Fruit fly (Drosophila melanogaster) whole organism, embryonic: ENCODE data around the gene SNRPG.

ENCODE experiments used
- Adf1 ChIP-seq: fragments of 200-800 bp; sonication (Bioruptor generic); IDR thresholded peaks from 2 replicates; pipeline ENCODE4 v1.3.6; 2022; ENCODE audit warnings: missing biosample characterization, missing genetic modification characterization
- B-H2 ChIP-seq: fragments of 200-800 bp; sonication (Bioruptor generic); optimal IDR thresholded peaks from 2 replicates; lab custom pipeline; 2018; ENCODE audit warnings: missing biosample characterization, mild to moderate bottlenecking, missing genetic modification characterization
- Bgb ChIP-seq: fragments of 200-800 bp; sonication (Bioruptor generic); IDR thresholded peaks from 2 replicates; pipeline ENCODE4 v1.3.6; 2022; ENCODE audit warnings: missing biosample characterization, missing genetic modification characterization; ENCODE audit not compliant: partially characterized antibody
- Blimp-1 ChIP-seq: fragments of 200-800 bp; sonication (Bioruptor generic); optimal IDR thresholded peaks from 3 replicates; lab custom pipeline; 2018; ENCODE audit warnings: missing biosample characterization, missing genetic modification characterization, mild to moderate bottlenecking, moderate library complexity, missing genetic modification reagents
- C15 ChIP-seq: fragments of 200-800 bp; sonication (Bioruptor generic); IDR thresholded peaks from 3 replicates; pipeline ENCODE4 v1.3.6; 2022; ENCODE audit warnings: missing biosample characterization, missing genetic modification characterization
- CG10959 ChIP-seq: fragments of 200-800 bp; sonication (Bioruptor generic); IDR thresholded peaks from 2 replicates; pipeline ENCODE4 v1.3.6; 2022; ENCODE audit warnings: missing biosample characterization, missing genetic modification characterization
- CG12942 ChIP-seq: fragments of 200-800 bp; sonication (Bioruptor generic); optimal IDR thresholded peaks from 3 replicates; lab custom pipeline; 2016; ENCODE audit warnings: missing biosample characterization, missing genetic modification characterization
- CG30431 ChIP-seq: fragments of 200-800 bp; sonication (Bioruptor generic); optimal IDR thresholded peaks from 2 replicates; lab custom pipeline; 2017; ENCODE audit warnings: missing biosample characterization, missing genetic modification characterization
- CG3163 ChIP-seq: fragments of 200-800 bp; sonication (Bioruptor generic); optimal IDR thresholded peaks from 3 replicates; lab custom pipeline; 2016; ENCODE audit warnings: missing biosample characterization, missing genetic modification characterization
- CG6813 ChIP-seq: fragments of 200-800 bp; sonication (Bioruptor generic); optimal IDR thresholded peaks from 2 replicates; lab custom pipeline; 2017; ENCODE audit warnings: missing biosample characterization, missing genetic modification characterization, mild to moderate bottlenecking, moderate library complexity, missing genetic modification reagents
- CG7271 ChIP-seq: fragments of 200-800 bp; sonication (Bioruptor generic); optimal IDR thresholded peaks from 2 replicates; lab custom pipeline; 2018; ENCODE audit warnings: missing biosample characterization, mild to moderate bottlenecking, missing genetic modification characterization, moderate library complexity
- CG7963 ChIP-seq: fragments of 200-800 bp; sonication (Bioruptor generic); IDR thresholded peaks from 3 replicates; pipeline ENCODE4 v1.3.6; 2022; ENCODE audit warnings: missing biosample characterization, missing genetic modification characterization; ENCODE audit not compliant: partially characterized antibody
- CG8924 ChIP-seq: fragments of 200-800 bp; optimal IDR thresholded peaks from 3 replicates; lab custom pipeline; 2019; ENCODE audit warnings: missing biosample characterization, mild to moderate bottlenecking, missing genetic modification characterization, moderate library complexity
- CG9437 ChIP-seq: fragments of 200-800 bp; sonication (Bioruptor generic); optimal IDR thresholded peaks from 2 replicates; lab custom pipeline; 2018; ENCODE audit warnings: missing biosample characterization, mild to moderate bottlenecking, missing genetic modification characterization
- CkIIα-i1 ChIP-seq: fragments of 200-800 bp; sonication (Bioruptor generic); IDR thresholded peaks from 2 replicates; pipeline ENCODE4 v1.3.6; 2022; ENCODE audit warnings: missing biosample characterization, missing genetic modification characterization
- Fer3 ChIP-seq: fragments of 200-800 bp; sonication (Bioruptor generic); optimal IDR thresholded peaks from 2 replicates; lab custom pipeline; 2018; ENCODE audit warnings: missing biosample characterization, mild to moderate bottlenecking, missing genetic modification characterization, moderate library complexity
- Gsc ChIP-seq: fragments of 200-800 bp; sonication (Bioruptor generic); IDR thresholded peaks from 2 replicates; pipeline ENCODE4 v1.3.6; 2022; ENCODE audit warnings: missing biosample characterization, missing genetic modification characterization
- Hmx ChIP-seq: fragments of 200-800 bp; sonication (Bioruptor generic); optimal IDR thresholded peaks from 2 replicates; lab custom pipeline; 2016; ENCODE audit warnings: missing biosample characterization, missing genetic modification characterization
- Hr39 ChIP-seq: fragments of >200 bp; optimal IDR thresholded peaks from 2 replicates; lab custom pipeline; 2017
- NFAT ChIP-seq: fragments of 200-800 bp; sonication (Bioruptor generic); IDR thresholded peaks from 2 replicates; pipeline ENCODE4 v1.3.6; 2022; ENCODE audit warnings: missing biosample characterization, missing genetic modification characterization
- Nf-YC ChIP-seq: fragments of 200-800 bp; optimal IDR thresholded peaks from 3 replicates; lab custom pipeline; 2019; ENCODE audit warnings: missing biosample characterization, mild to moderate bottlenecking, missing genetic modification characterization, moderate library complexity
- Sry-δ ChIP-seq: fragments of 200-800 bp; sonication (Bioruptor generic); optimal IDR thresholded peaks from 2 replicates; lab custom pipeline; 2016; ENCODE audit warnings: missing biosample characterization, missing genetic modification characterization
- btn ChIP-seq: fragments of 200-800 bp; sonication (Bioruptor generic); optimal IDR thresholded peaks from 2 replicates; lab custom pipeline; 2016; ENCODE audit warnings: missing biosample characterization, missing genetic modification characterization
- cas ChIP-seq: fragments of 200-800 bp; sonication (Bioruptor generic); IDR thresholded peaks from 2 replicates; pipeline ENCODE4 v1.3.6; 2022; ENCODE audit warnings: missing biosample characterization, missing genetic modification characterization
- chif ChIP-seq, 2 experiments: fragments of 200-800 bp; sonication (Bioruptor generic); optimal IDR thresholded peaks; 3 replicates each; lab custom pipeline; 2016; ENCODE audit warnings: missing biosample characterization in 2 of 2, missing genetic modification characterization in 2 of 2
- crp ChIP-seq, 2 experiments: fragments of 200-800 bp; sonication (Bioruptor generic); optimal IDR thresholded peaks; 2 replicates in 1 of 2; 3 replicates in 1 of 2; lab custom pipeline; 2017; ENCODE audit warnings: missing biosample characterization in 2 of 2, missing genetic modification characterization in 2 of 2, mild to moderate bottlenecking in 1 of 2, moderate library complexity in 1 of 2
- exex ChIP-seq: fragments of 200-800 bp; sonication (Bioruptor generic); optimal IDR thresholded peaks from 4 replicates; lab custom pipeline; 2018; ENCODE audit warnings: missing biosample characterization, mild to moderate bottlenecking, missing genetic modification characterization, moderate library complexity
- fd3F ChIP-seq: fragments of 200-800 bp; sonication (Bioruptor generic); optimal IDR thresholded peaks from 2 replicates; lab custom pipeline; 2018; ENCODE audit warnings: missing biosample characterization, mild to moderate bottlenecking, missing genetic modification characterization, moderate library complexity
- odd ChIP-seq: fragments of 200-800 bp; sonication (Bioruptor generic); optimal IDR thresholded peaks from 2 replicates; lab custom pipeline; 2017; ENCODE audit warnings: missing biosample characterization, mild to moderate bottlenecking, missing genetic modification characterization
- sd ChIP-seq: fragments of 200-800 bp; sonication (Bioruptor generic); optimal IDR thresholded peaks from 3 replicates; lab custom pipeline; 2018; ENCODE audit warnings: missing biosample characterization, mild to moderate bottlenecking, missing genetic modification characterization, moderate library complexity
- sens-2 ChIP-seq: fragments of 200-800 bp; sonication (Bioruptor generic); IDR thresholded peaks from 2 replicates; pipeline ENCODE4 v1.3.6; 2022; ENCODE audit warnings: missing biosample characterization, missing genetic modification characterization
- tap ChIP-seq: fragments of 200-800 bp; optimal IDR thresholded peaks from 3 replicates; lab custom pipeline; 2019; ENCODE audit warnings: missing biosample characterization, mild to moderate bottlenecking, missing genetic modification characterization, moderate library complexity
- tgo ChIP-seq: fragments of 200-800 bp; sonication (Bioruptor generic); IDR thresholded peaks from 3 replicates; pipeline ENCODE4 v1.3.6; 2022; ENCODE audit warnings: missing biosample characterization, missing genetic modification characterization
- z ChIP-seq: fragments of 200-800 bp; sonication (Bioruptor generic); IDR thresholded peaks from 3 replicates; pipeline ENCODE4 v1.3.6; 2022; ENCODE audit warnings: missing biosample characterization, missing genetic modification characterization

Gene SNRPG

DNA sequence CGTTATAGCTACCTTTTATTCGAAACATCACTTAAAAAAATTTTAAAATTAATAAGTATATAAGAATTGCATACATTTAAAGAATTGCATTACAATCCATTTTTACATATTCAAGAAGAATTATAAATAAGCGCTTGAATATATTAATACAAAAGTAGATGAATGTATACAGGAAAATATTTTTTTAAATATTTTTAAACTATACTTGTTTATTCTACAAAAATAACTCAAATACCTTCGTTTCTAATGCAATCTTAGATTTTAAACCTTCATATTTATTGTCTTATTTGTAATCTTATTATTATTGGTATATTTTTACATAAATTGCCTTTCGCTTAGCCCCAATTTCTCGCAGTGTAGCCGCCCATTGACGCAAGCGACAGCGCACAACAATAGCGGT, 36.9 kb upstream of the SNRPG start (continued):
- TF ChIP-seq CG30431 (GFP tag; lab: Kevin White, UChicago) (no peak), sens-2 (GFP tag; lab: Robert Waterston, UW) (no peak), CG7271 (tag; lab: Kevin White, UChicago) (no peak), B-H2 (GFP tag; lab: Kevin White, UChicago) (no peak), CG12942 (GFP tag; lab: Kevin White, UChicago) (no peak), tap (tag; lab: Kevin White, UChicago) (no peak), Nf-YC (tag; lab: Kevin White, UChicago) (no peak), Gsc (GFP tag; lab: Robert Waterston, UW) (no peak), chif (GFP tag; optimal IDR thresholded peaks at IDR 0.05; lab: Kevin White, UChicago) (no peak), fd3F (GFP tag; lab: Kevin White, UChicago) (no peak)

DNA sequence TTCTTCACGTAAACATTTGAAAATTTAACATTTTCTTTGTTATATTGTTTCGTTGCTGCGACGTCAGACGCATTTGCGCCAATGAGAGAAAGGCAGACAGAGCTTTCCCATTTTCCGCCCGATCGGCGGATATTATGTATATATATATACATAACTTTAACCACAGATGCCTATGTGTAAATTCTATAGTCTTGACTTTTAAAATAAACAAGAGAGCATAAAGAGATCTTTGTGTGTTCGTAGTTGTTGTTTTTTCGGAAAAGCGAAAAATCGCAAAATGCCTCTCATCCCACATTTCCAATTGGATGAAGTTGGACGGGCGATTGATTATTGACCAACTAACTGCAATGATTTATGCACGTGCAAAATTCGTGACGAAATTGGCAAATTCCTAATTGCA, 36.4 kb upstream of the SNRPG start, which contains the start of gene CG13012:
Gene CG13012 (minus strand): TSS at position 101 of the 400 bp plus-strand sequence.
- TF ChIP-seq Fer3 (no peak), CG6813 (no peak), C15 (GFP tag; lab: Robert Waterston, UW) (no peak), Hr39 (lab: Kevin White, UChicago) (no peak), Hmx (GFP tag; lab: Kevin White, UChicago) (no peak), NFAT (GFP tag; lab: Robert Waterston, UW) (no peak), CG7963 (no peak), sd (tag; lab: Kevin White, UChicago) (no peak), CG3163 (GFP tag; lab: Kevin White, UChicago) (no peak), Bgb (GFP tag; lab: Robert Waterston, UW) (no peak), odd (GFP tag; lab: Kevin White, UChicago) (no peak), CG9437 (GFP tag; lab: Kevin White, UChicago) (no peak), CG8924 (tag; lab: Kevin White, UChicago) (no peak), Blimp-1 (no peak), btn (GFP tag; lab: Kevin White, UChicago) (no peak), tgo (GFP tag; lab: Robert Waterston, UW) (no peak)

DNA sequence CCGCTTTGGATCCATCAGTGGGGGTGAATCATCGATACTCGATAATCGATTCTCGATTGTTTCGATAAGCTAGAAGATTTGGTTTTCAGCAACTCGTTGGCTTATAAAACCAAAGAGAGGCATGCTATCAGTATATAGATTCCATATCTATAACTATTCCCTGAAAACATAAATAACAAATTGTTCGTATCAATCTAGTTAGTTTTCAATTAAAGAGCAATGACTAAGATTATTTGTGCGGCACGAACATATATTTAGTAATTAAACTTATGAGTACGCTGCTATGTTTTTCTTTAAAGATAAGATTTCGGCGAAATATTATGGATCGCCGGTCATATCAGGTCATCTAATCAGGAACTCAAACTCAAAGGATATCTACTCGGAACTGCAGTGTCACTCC, 34.3 kb upstream of the SNRPG start:
- no peak for TF ChIP-seq crp (GFP tag; optimal IDR thresholded peaks at IDR 0.05; lab: Kevin White, UChicago)
- no peak for TF ChIP-seq cas (GFP tag; lab: Robert Waterston, UW)
- no peak for TF ChIP-seq Sry-δ (GFP tag; lab: Kevin White, UChicago)
- TF ChIP-seq exex (tag; lab: Kevin White, UChicago): peak; percentile 98
- TF ChIP-seq CkIIα-i1: no peak
- TF ChIP-seq CG10959 (GFP tag; lab: Robert Waterston, UW): no peak

DNA sequence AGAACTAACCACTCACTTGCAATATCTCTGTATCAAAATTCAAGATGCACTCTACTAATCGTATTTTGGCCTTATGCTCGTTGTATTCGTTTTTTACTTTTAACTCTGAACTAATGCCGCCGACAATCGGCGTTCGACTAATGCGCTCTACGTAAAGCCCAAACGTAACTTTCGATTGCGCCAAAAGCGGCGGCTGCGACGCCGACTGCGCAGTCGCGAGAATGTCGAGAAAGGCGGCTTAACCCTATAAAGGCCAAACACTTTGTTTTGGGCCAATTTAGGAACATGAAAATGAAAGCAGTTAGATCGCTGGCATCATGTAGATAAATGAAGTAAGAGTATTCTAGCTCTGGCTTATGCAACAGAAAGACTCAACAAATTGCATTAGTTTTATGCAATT, 32.7 kb upstream of the SNRPG start:
- peak; percentile 62 for TF ChIP-seq CG9437 (GFP tag; lab: Kevin White, UChicago)
- no peak for TF ChIP-seq z (GFP tag; lab: Robert Waterston, UW)
- TF ChIP-seq Adf1 (GFP tag; lab: Robert Waterston, UW): peak; percentile 58; the same call in 1 of the 2 replicates
